Fruit fly (Drosophila melanogaster) whole organism, adult: ENCODE measurements around the gene CG4957.

Experiments used
- CG11617 ChIP-seq: fragments of 200-800 bp; sonication (Bioruptor generic); optimal IDR thresholded peaks from 2 replicates; lab custom pipeline; 2017; ENCODE audit warnings: mild to moderate bottlenecking, missing biosample characterization, missing genetic modification reagents, missing genetic modification characterization
- CG12768 ChIP-seq: fragments of 200-800 bp; sonication (Bioruptor generic); optimal IDR thresholded peaks from 2 replicates; lab custom pipeline; 2017; ENCODE audit warnings: missing biosample characterization, missing genetic modification characterization, mild to moderate bottlenecking, moderate library complexity, missing genetic modification reagents
- CG14711 ChIP-seq: fragments of 200-800 bp; sonication (Bioruptor generic); optimal IDR thresholded peaks from 2 replicates; lab custom pipeline; 2018; ENCODE audit warnings: missing biosample characterization, mild to moderate bottlenecking, missing genetic modification characterization, moderate library complexity
- CG33017 ChIP-seq: fragments of 200-800 bp; sonication (Bioruptor generic); optimal IDR thresholded peaks from 2 replicates; lab custom pipeline; 2018; ENCODE audit warnings: missing biosample characterization, mild to moderate bottlenecking, missing genetic modification characterization, moderate library complexity
- CG7045 ChIP-seq: fragments of 200-800 bp; sonication (Bioruptor generic); optimal IDR thresholded peaks from 2 replicates; lab custom pipeline; 2017; ENCODE audit warnings: missing biosample characterization, mild to moderate bottlenecking, missing genetic modification characterization
- CG7101 ChIP-seq: fragments of 200-800 bp; sonication (Bioruptor generic); optimal IDR thresholded peaks from 2 replicates; lab custom pipeline; 2018; ENCODE audit warnings: missing biosample characterization, mild to moderate bottlenecking, missing genetic modification characterization, moderate library complexity
- Crg-1 ChIP-seq: fragments of 200-800 bp; sonication (Bioruptor generic); optimal IDR thresholded peaks from 2 replicates; lab custom pipeline; 2016; ENCODE audit warnings: missing biosample characterization, missing genetic modification characterization
- Hr96 ChIP-seq: fragments of 200-800 bp; sonication (Bioruptor generic); optimal IDR thresholded peaks from 2 replicates; lab custom pipeline; 2016; ENCODE audit warnings: missing biosample characterization, missing genetic modification characterization
- bab1 ChIP-seq: fragments of 200-800 bp; sonication (Bioruptor generic); optimal IDR thresholded peaks from 3 replicates; lab custom pipeline; 2019; ENCODE audit warnings: missing biosample characterization, mild to moderate bottlenecking, missing genetic modification characterization, moderate library complexity
- cic ChIP-seq: fragments of 200-800 bp; sonication (Bioruptor generic); optimal IDR thresholded peaks from 2 replicates; lab custom pipeline; 2017; ENCODE audit warnings: missing biosample characterization, mild to moderate bottlenecking, missing genetic modification characterization, moderate library complexity
- ovo ChIP-seq: fragments of 200-800 bp; sonication (Bioruptor generic); optimal IDR thresholded peaks from 2 replicates; lab custom pipeline; 2016; ENCODE audit warnings: missing biosample characterization, missing genetic modification characterization
- toe ChIP-seq: fragments of 200-800 bp; sonication (Bioruptor generic); optimal IDR thresholded peaks from 2 replicates; lab custom pipeline; 2016; ENCODE audit warnings: missing biosample characterization, missing genetic modification characterization

DNA sequence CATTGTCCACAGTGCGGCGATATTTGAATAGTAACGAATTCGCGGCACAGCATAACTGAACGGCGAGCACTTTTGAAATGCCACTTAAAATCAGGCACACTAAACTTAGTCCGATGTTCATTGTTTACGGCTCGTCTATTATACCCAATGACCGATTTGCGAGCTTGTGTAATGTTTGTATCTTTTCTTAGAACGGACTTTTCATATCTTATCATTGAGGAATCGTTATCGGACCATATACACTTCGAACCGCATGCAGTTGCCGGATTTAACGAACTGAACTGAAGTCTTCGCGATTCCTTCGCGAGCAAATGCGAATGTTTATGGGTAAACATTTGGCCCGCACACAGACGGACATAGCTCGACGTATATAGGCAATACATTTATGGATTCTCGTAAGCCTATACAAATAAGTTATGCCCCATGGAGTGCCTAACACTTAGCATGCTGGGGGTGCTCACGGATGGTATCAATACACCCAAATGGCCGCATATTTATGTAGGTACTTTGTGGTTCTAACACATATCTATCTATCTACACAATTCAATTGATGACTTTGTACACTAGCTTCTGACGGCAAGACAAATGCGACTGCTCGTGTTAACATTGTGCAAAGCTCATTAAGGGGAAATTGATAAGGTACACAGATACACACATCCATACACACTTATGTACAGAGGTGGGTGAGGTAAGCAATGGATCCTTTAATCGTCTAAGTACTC, 30.8 kb upstream of the CG4957 start, which contains the start of gene mthl15:
- TF ChIP-seq bab1 (no peak), ovo (GFP tag; lab: Kevin White, UChicago) (no peak), CG7101 (tag; lab: Kevin White, UChicago) (no peak), toe (no peak), cic (GFP tag; lab: Kevin White, UChicago) (peak; percentile 72), CG12768 (GFP tag; lab: Kevin White, UChicago) (peak; percentile 35), CG7045 (no peak), CG14711 (no peak), Crg-1 (GFP tag; lab: Kevin White, UChicago) (no peak), Hr96 (GFP tag; lab: Kevin White, UChicago) (no peak), CG33017 (tag; lab: Kevin White, UChicago) (no peak), CG11617 (GFP tag; lab: Kevin White, UChicago) (no peak)
